Worm (Caenorhabditis elegans) whole organism, L2 larva: Measurements from ENCODE around the gene lido-14.
A peak's percentile ranks its signal among the peaks of the same experiment; 100 is the strongest.

Source experiments
- R02D3.7 ChIP-seq: fragments of 150-350 bp; optimal IDR thresholded peaks from 2 replicates; lab custom pipeline; 2014; ENCODE audit warnings: missing biosample characterization, missing genetic modification characterization
- alr-1 ChIP-seq: fragments of 150-350 bp; optimal IDR thresholded peaks from 2 replicates; lab custom pipeline; 2014; ENCODE audit warnings: missing biosample characterization, missing genetic modification characterization
- ama-1 ChIP-seq: fragments of 150-350 bp; optimal IDR thresholded peaks from 2 replicates; lab custom pipeline; 2018; ENCODE audit warnings: inconsistent platforms
- ceh-16 ChIP-seq: fragments of 150-350 bp; optimal IDR thresholded peaks from 2 replicates; lab custom pipeline; 2014; ENCODE audit warnings: missing biosample characterization, missing genetic modification characterization
- ceh-82 ChIP-seq: fragments of 150-350 bp; optimal IDR thresholded peaks from 2 replicates; lab custom pipeline; 2014; ENCODE audit warnings: missing biosample characterization, missing genetic modification characterization
- egl-27 ChIP-seq: sonication (generic microtip); optimal IDR thresholded peaks from 3 replicates; lab custom pipeline; 2017; ENCODE audit warnings: missing biosample characterization, missing genetic modification reagents, missing genetic modification characterization
- elt-1 ChIP-seq: fragments of 150-350 bp; optimal IDR thresholded peaks from 2 replicates; lab custom pipeline; 2014; ENCODE audit warnings: missing biosample characterization, missing genetic modification characterization
- fos-1 ChIP-seq: fragments of 150-350 bp; optimal IDR thresholded peaks from 2 replicates; lab custom pipeline; 2014; ENCODE audit warnings: missing biosample characterization, missing genetic modification characterization
- gmeb-1 ChIP-seq: fragments of 150-350 bp; optimal IDR thresholded peaks from 2 replicates; lab custom pipeline; 2014; ENCODE audit warnings: missing biosample characterization, missing genetic modification characterization
- lin-11 ChIP-seq: fragments of 150-350 bp; sonication (generic microtip); optimal IDR thresholded peaks from 2 replicates; lab custom pipeline; 2014; ENCODE audit warnings: missing biosample characterization, missing genetic modification characterization, inconsistent platforms, mixed read lengths
- lin-39 ChIP-seq: fragments of 150-350 bp; optimal IDR thresholded peaks from 2 replicates; lab custom pipeline; 2014; ENCODE audit warnings: missing biosample characterization, missing genetic modification reagents, missing genetic modification characterization
- mab-5 ChIP-seq: fragments of 150-350 bp; optimal IDR thresholded peaks from 2 replicates; lab custom pipeline; 2014; ENCODE audit warnings: missing biosample characterization, missing genetic modification characterization
- mbf-1 ChIP-seq: sonication (generic microtip); optimal IDR thresholded peaks from 2 replicates; lab custom pipeline; 2017; ENCODE audit warnings: missing biosample characterization, missing genetic modification characterization
- nhr-11 ChIP-seq: fragments of 150-350 bp; optimal IDR thresholded peaks from 2 replicates; lab custom pipeline; 2014; ENCODE audit warnings: missing biosample characterization, missing genetic modification characterization
- nhr-23 ChIP-seq: fragments of 150-350 bp; optimal IDR thresholded peaks from 2 replicates; lab custom pipeline; 2014; ENCODE audit warnings: missing biosample characterization, missing genetic modification reagents, missing genetic modification characterization
- nhr-237 ChIP-seq: fragments of 150-350 bp; optimal IDR thresholded peaks from 2 replicates; lab custom pipeline; 2014; ENCODE audit warnings: missing biosample characterization, missing genetic modification characterization
- nhr-6 ChIP-seq: fragments of 150-350 bp; optimal IDR thresholded peaks from 2 replicates; lab custom pipeline; 2014; ENCODE audit warnings: missing biosample characterization, missing genetic modification characterization
- nhr-77 ChIP-seq: fragments of 150-350 bp; optimal IDR thresholded peaks from 2 replicates; lab custom pipeline; 2014; ENCODE audit warnings: missing biosample characterization, missing genetic modification characterization
- peb-1 ChIP-seq: fragments of 150-350 bp; optimal IDR thresholded peaks from 2 replicates; lab custom pipeline; 2014; ENCODE audit warnings: missing biosample characterization, missing genetic modification characterization
- sem-4 ChIP-seq: fragments of 150-350 bp; optimal IDR thresholded peaks from 2 replicates; lab custom pipeline; 2014; ENCODE audit warnings: missing biosample characterization, missing genetic modification reagents, missing genetic modification characterization
- skn-1 ChIP-seq: sonication (generic microtip); optimal IDR thresholded peaks from 2 replicates; lab custom pipeline; 2017; ENCODE audit warnings: missing biosample characterization, missing genetic modification characterization
- sma-3 ChIP-seq: sonication (generic microtip); optimal IDR thresholded peaks from 2 replicates; lab custom pipeline; 2016; ENCODE audit warnings: missing genetic modification reagents, missing genetic modification characterization, missing compliant biosample characterization
- sma-9 ChIP-seq, 2 experiments: fragments of 150-350 bp in 1 of 2; sonication (generic microtip) in 1 of 2; optimal IDR thresholded peaks; 2 replicates each; lab custom pipeline; 2014 to 2016; ENCODE audit warnings: missing genetic modification characterization in 2 of 2, mild to moderate bottlenecking in 1 of 2, missing biosample characterization in 1 of 2, missing compliant biosample characterization in 1 of 2, missing genetic modification reagents in 1 of 2, moderate library complexity in 1 of 2
- snpc-4 ChIP-seq: fragments of 150-350 bp; optimal IDR thresholded peaks from 2 replicates; lab custom pipeline; 2014; ENCODE audit warnings: missing biosample characterization, missing genetic modification characterization
- unc-39 ChIP-seq: fragments of 150-350 bp; optimal IDR thresholded peaks from 2 replicates; lab custom pipeline; 2014; ENCODE audit warnings: missing biosample characterization, missing genetic modification characterization
- unc-55 ChIP-seq: fragments of 150-350 bp; sonication (generic microtip); optimal IDR thresholded peaks from 3 replicates; lab custom pipeline; 2014; ENCODE audit warnings: missing biosample characterization, missing genetic modification reagents, missing genetic modification characterization
- unc-62 ChIP-seq: fragments of 150-350 bp; optimal IDR thresholded peaks from 2 replicates; lab custom pipeline; 2014; ENCODE audit warnings: missing biosample characterization, missing genetic modification reagents, missing genetic modification characterization
- zag-1 ChIP-seq: fragments of 150-350 bp; optimal IDR thresholded peaks from 2 replicates; lab custom pipeline; 2014; ENCODE audit warnings: missing biosample characterization, missing genetic modification characterization
- ztf-1 ChIP-seq: fragments of 200-800 bp; sonication (Bioruptor generic); conservative IDR thresholded peaks from 2 replicates; pipeline ENCODE4 v1.3.6; 2022; ENCODE audit warnings: missing genetic modification characterization, missing compliant biosample characterization
- ztf-4 ChIP-seq: fragments of 150-350 bp; optimal IDR thresholded peaks from 2 replicates; lab custom pipeline; 2014; ENCODE audit warnings: missing biosample characterization, missing genetic modification characterization

The lido-14 gene

DNA sequence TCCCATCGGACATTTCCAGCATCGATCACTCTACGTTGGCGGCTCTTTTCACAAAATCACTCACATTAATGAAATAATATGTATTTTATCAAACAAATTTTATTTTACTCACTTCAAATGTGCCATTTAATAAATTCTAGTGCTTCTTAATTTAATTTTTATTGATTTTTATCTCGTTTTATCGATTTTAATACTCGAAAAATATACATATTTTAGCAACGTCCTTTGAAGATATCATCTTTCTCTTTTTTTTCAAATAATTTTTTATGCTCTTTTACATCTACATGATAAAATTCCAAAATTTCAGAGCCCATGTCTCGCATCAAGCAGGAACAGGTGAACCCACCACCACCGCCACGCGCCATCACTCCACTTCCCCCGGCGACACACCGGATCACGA, at the start of gene lido-14, which contains the start of gene bath-27:
lido-14 (plus strand) TSS at position 301 of the 400 bp plus-strand sequence.
bath-27 (plus strand) TSS at position 306 of the 400 bp plus-strand sequence.
- TF ChIP-seq mab-5 (tag; lab: Kevin White, UChicago) (no peak), nhr-77 (no peak), alr-1 (tag; lab: Kevin White, UChicago) (no peak), lin-39 (tag; lab: Kevin White, UChicago) (no peak), snpc-4 (tag; lab: Kevin White, UChicago) (no peak), egl-27 (no peak)
- TF ChIP-seq, all 48 proteins: peak for 0

DNA sequence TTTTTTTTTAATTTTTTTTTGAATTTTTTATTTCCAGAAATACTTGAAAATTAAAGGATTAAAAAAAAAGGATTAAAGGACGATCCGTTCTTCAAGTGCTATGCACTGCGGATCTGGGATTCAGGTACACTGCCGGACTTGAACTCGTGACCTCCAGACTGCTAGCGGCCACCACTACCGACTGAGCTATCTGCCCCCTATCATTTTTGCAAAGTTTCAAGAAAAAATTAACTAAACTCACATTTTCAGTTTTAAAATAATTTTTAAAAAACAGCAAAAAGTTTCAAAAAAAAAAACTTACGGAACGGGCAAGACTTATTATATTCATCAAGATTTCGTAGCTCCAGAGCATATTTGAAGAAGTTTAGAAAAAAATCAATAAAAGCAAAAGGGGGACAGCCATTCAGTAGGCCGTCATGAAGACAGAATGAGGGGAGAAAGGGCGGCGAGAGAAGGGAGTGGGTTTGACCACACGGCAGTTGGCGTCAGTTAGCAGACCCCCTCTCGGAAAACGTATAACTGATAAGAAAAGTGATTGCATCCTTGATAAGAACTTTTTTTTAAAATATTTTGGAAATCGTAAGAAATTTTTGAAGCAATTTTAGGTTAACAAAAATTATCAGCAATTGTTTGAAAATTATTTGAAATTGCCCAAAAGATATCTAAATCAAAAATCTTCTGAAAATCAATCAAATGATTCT, 47.8 kb upstream of the lido-14 start:
- TF ChIP-seq unc-62 (no peak), lin-11 (tag; lab: Kevin White, UChicago) (no peak), skn-1 (tag; lab: Kevin White, UChicago) (no peak), fos-1 (tag; lab: Kevin White, UChicago) (peak; percentile 34), ama-1 (lab: Kevin White, UChicago) (no peak)

ce11 chrII:3313442-3313841, 45.5 kb upstream of the lido-14 start, which contains the start of gene F39E9.6:
Gene F39E9.6 (minus strand): TSS chrII:3313542.
- TF ChIP-seq ztf-4 (tag; lab: Kevin White, UChicago) (no peak), mab-5 (tag; lab: Kevin White, UChicago) (no peak), nhr-11 (tag; lab: Kevin White, UChicago) (no peak), nhr-77 (no peak), elt-1 (tag; lab: Kevin White, UChicago) (no peak), sma-3 (no peak), nhr-23 (tag; lab: Kevin White, UChicago) (no peak), sem-4 (tag; lab: Kevin White, UChicago) (no peak)

- TF ChIP-seq unc-62: no peak
- TF ChIP-seq sma-9 (GFP tag; optimal IDR thresholded peaks at IDR 0.05; lab: Kevin White, UChicago): peak; percentile 0
- TF ChIP-seq sma-9 (tag; optimal IDR thresholded peaks at IDR 0.05; lab: Kevin White, UChicago): no peak
Observed at ce11 chrII:3318839-3319238, 40.1 kb upstream of the lido-14 start.

- TF ChIP-seq elt-1 (tag; lab: Kevin White, UChicago) (no peak), nhr-237 (no peak), gmeb-1 (tag; lab: Kevin White, UChicago) (no peak), lin-11 (tag; lab: Kevin White, UChicago) (no peak), unc-39 (tag; lab: Kevin White, UChicago) (no peak), peb-1 (no peak), unc-55 (GFP tag; lab: Kevin White, UChicago) (no peak), R02D3.7 (tag; lab: Kevin White, UChicago) (no peak), ceh-16 (tag; lab: Kevin White, UChicago) (no peak), skn-1 (tag; lab: Kevin White, UChicago) (no peak)
- TF ChIP-seq, all 48 proteins: peak for 0
Observed at ce11 chrII:3322257-3322656, 36.7 kb upstream of the lido-14 start, which contains the start of gene Y46D2A.1. Gene Y46D2A.1 (plus strand): TSS chrII:3322557.

ce11 chrII:3323179-3323578, 35.8 kb upstream of the lido-14 start, which contains the start of gene Y46D2A.2:
Gene Y46D2A.2 (minus strand): TSS chrII:3323279.
- TF ChIP-seq zag-1 (tag; lab: Kevin White, UChicago) (no peak), nhr-6 (tag; lab: Kevin White, UChicago) (no peak), skn-1 (tag; lab: Kevin White, UChicago) (no peak), snpc-4 (tag; lab: Kevin White, UChicago) (no peak), ceh-82 (tag; lab: Kevin White, UChicago) (no peak), ztf-1 (GFP tag; lab: Robert Waterston, UW) (no peak), sma-3 (no peak), mbf-1 (tag; lab: Kevin White, UChicago) (no peak)
